Fruit fly (Drosophila melanogaster) whole organism, pupa: Measurements from ENCODE around the gene TwdlW.

Experiments
- CG10348 ChIP-seq: fragments of 200-800 bp; sonication (Bioruptor generic); IDR thresholded peaks from 2 replicates; pipeline ENCODE4 v1.3.6; 2022; ENCODE audit warnings: missing biosample characterization, missing genetic modification characterization
- CG12605 ChIP-seq: fragments of 200-800 bp; sonication (Bioruptor generic); IDR thresholded peaks from 2 replicates; pipeline ENCODE4 v1.3.6; 2022; ENCODE audit warnings: missing biosample characterization, missing genetic modification characterization
- CG13204 ChIP-seq: fragments of 200-800 bp; sonication (Bioruptor generic); optimal IDR thresholded peaks from 2 replicates; lab custom pipeline; 2018; ENCODE audit warnings: missing biosample characterization, mild to moderate bottlenecking, missing genetic modification characterization, moderate library complexity
- CG14655 ChIP-seq: fragments of 200-800 bp; sonication (Bioruptor generic); optimal IDR thresholded peaks from 3 replicates; lab custom pipeline; 2017; ENCODE audit warnings: mild to moderate bottlenecking, missing biosample characterization, missing genetic modification reagents, missing genetic modification characterization
- CG15710 ChIP-seq: fragments of 200-800 bp; sonication (Bioruptor generic); optimal IDR thresholded peaks from 2 replicates; lab custom pipeline; 2018; ENCODE audit warnings: missing biosample characterization, mild to moderate bottlenecking, missing genetic modification characterization, moderate library complexity
- CG17806 ChIP-seq: fragments of 200-800 bp; sonication (Bioruptor generic); optimal IDR thresholded peaks from 2 replicates; lab custom pipeline; 2018; ENCODE audit warnings: missing biosample characterization, mild to moderate bottlenecking, missing genetic modification characterization, moderate library complexity
- CG32121 ChIP-seq: fragments of 200-800 bp; sonication (Bioruptor generic); IDR thresholded peaks from 2 replicates; pipeline ENCODE4 v1.3.6; 2022; ENCODE audit warnings: missing biosample characterization, missing genetic modification characterization
- CG34367 ChIP-seq: fragments of 200-800 bp; sonication (Bioruptor generic); optimal IDR thresholded peaks from 2 replicates; lab custom pipeline; 2018; ENCODE audit warnings: missing biosample characterization, mild to moderate bottlenecking, missing genetic modification characterization
- CG4496 ChIP-seq: fragments of 200-800 bp; sonication (Bioruptor generic); IDR thresholded peaks from 3 replicates; pipeline ENCODE4 v1.3.6; 2022; ENCODE audit warnings: missing biosample characterization, missing genetic modification characterization
- CG8159 ChIP-seq: fragments of 200-800 bp; sonication (Bioruptor generic); optimal IDR thresholded peaks from 3 replicates; lab custom pipeline; 2018; ENCODE audit warnings: missing biosample characterization, mild to moderate bottlenecking, missing genetic modification characterization, moderate library complexity
- CG8301 ChIP-seq: fragments of 200-800 bp; sonication (Bioruptor generic); optimal IDR thresholded peaks from 2 replicates; lab custom pipeline; 2018; ENCODE audit warnings: missing biosample characterization, mild to moderate bottlenecking, missing genetic modification characterization
- CG9948 ChIP-seq: fragments of 200-800 bp; sonication (Bioruptor generic); optimal IDR thresholded peaks from 2 replicates; lab custom pipeline; 2018; ENCODE audit warnings: missing biosample characterization, mild to moderate bottlenecking, missing genetic modification characterization, moderate library complexity
- D1 ChIP-seq: fragments of 200-800 bp; sonication (Bioruptor generic); optimal IDR thresholded peaks from 2 replicates; lab custom pipeline; 2018; ENCODE audit warnings: missing biosample characterization, mild to moderate bottlenecking, missing genetic modification characterization, moderate library complexity
- EcR ChIP-seq: fragments of 200-800 bp; sonication (Bioruptor generic); optimal IDR thresholded peaks from 3 replicates; lab custom pipeline; 2019; ENCODE audit warnings: missing biosample characterization, missing genetic modification characterization, mild to moderate bottlenecking, moderate library complexity, missing genetic modification reagents
- Ets98B ChIP-seq: fragments of 200-800 bp; sonication (Bioruptor generic); IDR thresholded peaks from 2 replicates; pipeline ENCODE4 v1.3.6; 2022; ENCODE audit warnings: missing biosample characterization, missing genetic modification characterization
- Pif1A ChIP-seq: fragments of 200-800 bp; sonication (Bioruptor generic); optimal IDR thresholded peaks from 3 replicates; lab custom pipeline; 2016; ENCODE audit warnings: missing biosample characterization, missing genetic modification characterization
- Pif1B ChIP-seq: fragments of 200-800 bp; sonication (Bioruptor generic); optimal IDR thresholded peaks from 3 replicates; lab custom pipeline; 2016; ENCODE audit warnings: missing biosample characterization, missing genetic modification characterization
- Snoo ChIP-seq: fragments of 200-800 bp; sonication (Bioruptor generic); optimal IDR thresholded peaks from 3 replicates; lab custom pipeline; 2017; ENCODE audit warnings: missing biosample characterization, mild to moderate bottlenecking, missing genetic modification characterization, inconsistent platforms
- fd96Ca ChIP-seq: fragments of 200-800 bp; sonication (Bioruptor generic); IDR thresholded peaks from 3 replicates; pipeline ENCODE4 v1.3.6; 2022; ENCODE audit warnings: missing biosample characterization, missing genetic modification characterization
- gl ChIP-seq: fragments of 200-800 bp; sonication (Bioruptor generic); optimal IDR thresholded peaks from 2 replicates; lab custom pipeline; 2018; ENCODE audit warnings: missing biosample characterization, mild to moderate bottlenecking, missing genetic modification characterization
- rn ChIP-seq: fragments of 200-800 bp; sonication (Bioruptor generic); IDR thresholded peaks from 2 replicates; pipeline ENCODE4 v1.3.6; 2022; ENCODE audit warnings: missing biosample characterization, missing genetic modification characterization

The TwdlW gene

dm6 chr3R:17147647-17148244 lies 5.5 kb upstream of the TwdlW start:
- TF ChIP-seq Ets98B (GFP tag; lab: Robert Waterston, UW): no peak
- TF ChIP-seq Pif1B: no peak
- TF ChIP-seq gl (tag; lab: Kevin White, UChicago): no peak
- no peak for TF ChIP-seq D1
- TF ChIP-seq CG14655: no peak
- TF ChIP-seq fd96Ca (GFP tag; lab: Robert Waterston, UW): no peak
- TF ChIP-seq Pif1A: no peak
- TF ChIP-seq CG32121 (GFP tag; lab: Robert Waterston, UW): no peak
- no peak for TF ChIP-seq CG8301
- no peak for TF ChIP-seq EcR (GFP tag; lab: Kevin White, UChicago)
- no peak for TF ChIP-seq CG15710 (tag; lab: Kevin White, UChicago)
- no peak for TF ChIP-seq CG4496 (GFP tag; lab: Robert Waterston, UW)
- no peak for TF ChIP-seq CG10348 (GFP tag; lab: Robert Waterston, UW)
- TF ChIP-seq rn (GFP tag; lab: Robert Waterston, UW): no peak

dm6 chr3R:17138699-17139098 lies 3.5 kb downstream of the TwdlW start, which contains the start of gene CG5265:
Gene CG5265, plus strand, starts transcription at chr3R:17138999.
- TF ChIP-seq D1 (no peak), Pif1B (no peak), CG12605 (GFP tag; lab: Robert Waterston, UW) (no peak), CG4496 (GFP tag; lab: Robert Waterston, UW) (no peak), Pif1A (no peak), CG34367 (tag; lab: Kevin White, UChicago) (no peak), gl (tag; lab: Kevin White, UChicago) (no peak), CG8159 (no peak), Ets98B (GFP tag; lab: Robert Waterston, UW) (no peak), CG13204 (GFP tag; lab: Kevin White, UChicago) (no peak), CG32121 (GFP tag; lab: Robert Waterston, UW) (no peak), Snoo (no peak), EcR (GFP tag; lab: Kevin White, UChicago) (no peak)

- no peak for TF ChIP-seq CG12605 (GFP tag; lab: Robert Waterston, UW)
- TF ChIP-seq CG8159: no peak
Observed at dm6 chr3R:17137593-17137992, 4.6 kb downstream of the TwdlW start, which contains the start of gene CG5255. Gene CG5255, plus strand, starts transcription at chr3R:17137893.

dm6 chr3R:17135747-17136146 lies 6.5 kb downstream of the TwdlW start, which contains the start of gene CG5246:
Gene CG5246, plus strand, starts transcription at chr3R:17136111.
- TF ChIP-seq rn (GFP tag; lab: Robert Waterston, UW): no peak
- no peak for TF ChIP-seq CG14655
- TF ChIP-seq CG8159: no peak
- TF ChIP-seq CG32121 (GFP tag; lab: Robert Waterston, UW): no peak
- no peak for TF ChIP-seq D1
- no peak for TF ChIP-seq gl (tag; lab: Kevin White, UChicago)
- no peak for TF ChIP-seq fd96Ca (GFP tag; lab: Robert Waterston, UW)
- no peak for TF ChIP-seq CG4496 (GFP tag; lab: Robert Waterston, UW)

- TF ChIP-seq Pif1A: no peak
- TF ChIP-seq CG10348 (GFP tag; lab: Robert Waterston, UW): no peak
Observed at dm6 chr3R:17133897-17134296, 8.3 kb downstream of the TwdlW start, which contains the start of gene CG31267. Gene CG31267, plus strand, starts transcription at chr3R:17134197.

dm6 chr3R:17132098-17132712 lies 10.0 kb downstream of the TwdlW start, which contains the start of the genes CG4053 and CG31266:
Gene CG4053, minus strand, starts transcription at chr3R:17132198.
Gene CG31266, plus strand, starts transcription at chr3R:17132662.
- no peak for TF ChIP-seq CG34367 (tag; lab: Kevin White, UChicago)
- no peak for TF ChIP-seq fd96Ca (GFP tag; lab: Robert Waterston, UW)
- no peak for TF ChIP-seq CG17806
- TF ChIP-seq Snoo: no peak

- TF ChIP-seq CG8301 (no peak), CG9948 (no peak), CG17806 (no peak), CG4496 (GFP tag; lab: Robert Waterston, UW) (no peak), rn (GFP tag; lab: Robert Waterston, UW) (no peak), CG13204 (GFP tag; lab: Kevin White, UChicago) (no peak), CG14655 (no peak), CG15710 (tag; lab: Kevin White, UChicago) (no peak), Pif1B (no peak), CG34367 (tag; lab: Kevin White, UChicago) (no peak), Snoo (no peak)
Observed at dm6 chr3R:17130326-17130725, 11.9 kb downstream of the TwdlW start, which contains the start of gene CG17475. Gene CG17475, minus strand, starts transcription at chr3R:17130426.
